4 fruit fly cellular contexts compared by ENCODE assay signal in the genomic region with DNA sequence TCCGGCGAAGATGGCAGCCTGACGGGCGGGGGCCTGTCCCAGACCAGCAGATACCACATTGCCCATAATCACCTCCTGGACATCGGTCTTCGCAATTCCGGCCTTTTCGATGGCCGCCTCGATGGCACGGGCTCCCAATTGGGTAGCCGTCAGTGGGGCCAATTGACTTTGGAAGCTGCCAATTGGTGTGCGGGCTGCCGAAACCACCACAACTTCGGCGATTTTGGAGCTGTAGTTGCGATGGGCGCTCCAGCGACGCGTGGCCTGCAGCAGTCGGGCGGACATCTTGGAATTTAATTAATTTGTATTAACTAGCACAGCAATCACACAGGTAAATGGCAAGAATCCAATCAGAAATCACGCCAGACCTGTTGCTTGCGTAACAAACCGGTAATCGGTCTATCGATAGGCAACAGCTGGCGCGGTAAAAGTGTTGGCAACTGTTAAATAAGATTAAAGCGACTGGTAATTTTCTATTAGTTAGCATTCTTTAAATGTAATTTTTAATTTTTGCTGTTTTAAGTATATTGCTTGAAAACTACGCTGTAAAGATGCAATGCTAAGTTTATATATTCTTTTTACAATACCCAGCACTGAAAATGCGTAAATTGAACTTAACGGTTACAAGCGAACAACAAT.
A peak's percentile ranks its signal among the peaks of the same experiment; 100 is the strongest.
TF ChIP-seq lines count a peak whose summit lies in the region.

TSS of gene Acat1 (minus strand) at position 400 of the 639 bp plus-strand sequence.

TF ChIP-seq in whole organism, adult, 20 proteins besides CTCF, POLR2A, EP300 and RAD21 (continued from another document):
- TF ChIP-seq Mnt (GFP tag; optimal IDR thresholded peaks at IDR 0.05; lab: Kevin White, UChicago) (peak; percentile 66), CG5204 (GFP tag; optimal IDR thresholded peaks at IDR 0.05; lab: Kevin White, UChicago) (peak; percentile 44), tj (GFP tag; optimal IDR thresholded peaks at IDR 0.05; lab: Kevin White, UChicago) (peak; percentile 32), CG7101 (tag; optimal IDR thresholded peaks at IDR 0.05; lab: Kevin White, UChicago) (peak; percentile 84)
TF ChIP-seq in whole organism, adult: peak in this region for 17.

TF ChIP-seq in whole organism, embryonic, 481 proteins besides CTCF, POLR2A, EP300 and RAD21 (continued from another document and continues in another):
- TF ChIP-seq CG12659 (GFP tag; optimal IDR thresholded peaks at IDR 0.05; lab: Kevin White, UChicago) (peak; percentile 52), ind (GFP tag; optimal IDR thresholded peaks at IDR 0.05; lab: Kevin White, UChicago) (peak; percentile 56), Antp (GFP tag; optimal IDR thresholded peaks at IDR 0.05; lab: Kevin White, UChicago) (peak; percentile 5), hbn (GFP tag; IDR thresholded peaks at IDR 0.05; lab: Robert Waterston, UW; ENCODE audit: partially characterized antibody) (peak; percentile 18; the same call in 1 of the 2 replicates), toy (GFP tag; IDR thresholded peaks at IDR 0.05; lab: Robert Waterston, UW) (no peak), Chrac-16 (GFP tag; optimal IDR thresholded peaks at IDR 0.05; lab: Kevin White, UChicago) (peak; percentile 57), CG16813 (GFP tag; IDR thresholded peaks at IDR 0.05; lab: Robert Waterston, UW; ENCODE audit: partially characterized antibody) (no peak), kay (GFP tag; optimal IDR thresholded peaks at IDR 0.05; lab: Kevin White, UChicago) (peak; percentile 39), CG17328 (GFP tag; IDR thresholded peaks at IDR 0.05; lab: Robert Waterston, UW) (peak; percentile 62), HHEX (GFP tag; optimal IDR thresholded peaks at IDR 0.05; lab: Kevin White, UChicago) (peak; percentile 38), bab2 (GFP tag; optimal IDR thresholded peaks at IDR 0.05; lab: Kevin White, UChicago) (peak; percentile 35), Max (GFP tag; optimal IDR thresholded peaks at IDR 0.05; lab: Kevin White, UChicago) (peak; percentile 54), Ets65A (GFP tag; lab: Kevin White, UChicago) (peak; percentile 75), pho (GFP tag; optimal IDR thresholded peaks at IDR 0.05; lab: Kevin White, UChicago) (peak; percentile 40), CG10366 (GFP tag; IDR thresholded peaks at IDR 0.05; lab: Robert Waterston, UW) (peak; percentile 33; the same call in 1 of the 2 replicates), ttk (GFP tag; IDR thresholded peaks at IDR 0.05; lab: Robert Waterston, UW) (peak; percentile 24; the same call in 1 of the 2 replicates), klu (GFP tag; IDR thresholded peaks at IDR 0.05; lab: Robert Waterston, UW) (peak; percentile 32; the same call in 1 of the 2 replicates), dmrt11E (tag; optimal IDR thresholded peaks at IDR 0.05; lab: Kevin White, UChicago) (peak; percentile 51), ap (GFP tag; IDR thresholded peaks at IDR 0.05; lab: Robert Waterston, UW) (no peak), twi (tag; optimal IDR thresholded peaks at IDR 0.05; lab: Kevin White, UChicago) (no peak), corto (GFP tag; optimal IDR thresholded peaks at IDR 0.05; lab: Kevin White, UChicago) (peak; percentile 49), CG10565 (GFP tag; optimal IDR thresholded peaks at IDR 0.05; lab: Kevin White, UChicago) (no peak), caup (GFP tag; optimal IDR thresholded peaks at IDR 0.05; lab: Kevin White, UChicago; ENCODE audit: severe bottlenecking) (peak; percentile 65), knrl (GFP tag; IDR thresholded peaks at IDR 0.05; lab: Robert Waterston, UW; ENCODE audit: partially characterized antibody) (peak; percentile 35; the same call in 1 of the 3 replicates), zfh1 (GFP tag; IDR thresholded peaks at IDR 0.05; lab: Robert Waterston, UW) (peak; percentile 76), sna (GFP tag; IDR thresholded peaks at IDR 0.05; lab: Robert Waterston, UW; ENCODE audit: partially characterized antibody) (0 out of 2 replicates have a peak, but pooled peaks have one; percentile 29), CG4424 (GFP tag; optimal IDR thresholded peaks at IDR 0.05; lab: Kevin White, UChicago) (peak; percentile 52), CG13296 (GFP tag; optimal IDR thresholded peaks at IDR 0.05; lab: Kevin White, UChicago) (no peak), Dad (GFP tag; optimal IDR thresholded peaks at IDR 0.05; lab: Kevin White, UChicago) (peak; percentile 38), HLH3B (GFP tag; IDR thresholded peaks at IDR 0.05; lab: Robert Waterston, UW) (peak; percentile 48; the same call in 1 of the 2 replicates), BEAF-32 (GFP tag; optimal IDR thresholded peaks at IDR 0.05; lab: Kevin White, UChicago) (peak; percentile 57), CG9727 (GFP tag; optimal IDR thresholded peaks at IDR 0.05; lab: Kevin White, UChicago) (peak; percentile 59), Kr (GFP tag; optimal IDR thresholded peaks at IDR 0.05; lab: Kevin White, UChicago) (no peak), vvl (GFP tag; IDR thresholded peaks at IDR 0.05; lab: Robert Waterston, UW) (peak; percentile 83), CG5245 (GFP tag; optimal IDR thresholded peaks at IDR 0.05; lab: Kevin White, UChicago) (peak; percentile 29), Hr51 (GFP tag; optimal IDR thresholded peaks at IDR 0.05; lab: Kevin White, UChicago) (peak; percentile 46 to 72), Gsc (GFP tag; IDR thresholded peaks at IDR 0.05; lab: Robert Waterston, UW) (no peak)

TF ChIP-seq in whole organism, prepupa, 60 proteins besides CTCF, POLR2A, EP300 and RAD21 (continued from another document and continues in another):
- TF ChIP-seq fd85E (GFP tag; optimal IDR thresholded peaks at IDR 0.05; lab: Kevin White, UChicago) (peak; percentile 38), Sox15 (GFP tag; optimal IDR thresholded peaks at IDR 0.05; lab: Kevin White, UChicago) (peak; percentile 49), CG15336 (GFP tag; IDR thresholded peaks at IDR 0.05; lab: Robert Waterston, UW) (peak; percentile 65), spab (GFP tag; optimal IDR thresholded peaks at IDR 0.05; lab: Kevin White, UChicago) (no peak), achi (GFP tag; optimal IDR thresholded peaks at IDR 0.05; lab: Kevin White, UChicago) (peak; percentile 76), Smox (GFP tag; optimal IDR thresholded peaks at IDR 0.05; lab: Kevin White, UChicago) (peak; percentile 78), svp (GFP tag; lab: Kevin White, UChicago) (peak; percentile 85), pdm3 (GFP tag; optimal IDR thresholded peaks at IDR 0.05; lab: Kevin White, UChicago) (peak; percentile 86), Blimp-1 (GFP tag; optimal IDR thresholded peaks at IDR 0.05; lab: Kevin White, UChicago) (no peak), CG3919 (GFP tag; optimal IDR thresholded peaks at IDR 0.05; lab: Kevin White, UChicago) (peak; percentile 83), dsx (GFP tag; optimal IDR thresholded peaks at IDR 0.05; lab: Kevin White, UChicago; ENCODE audit: poor library complexity, severe bottlenecking) (no peak), CG6276 (GFP tag; optimal IDR thresholded peaks at IDR 0.05; lab: Kevin White, UChicago) (peak; percentile 1), CG6163 (GFP tag; IDR thresholded peaks at IDR 0.05; lab: Robert Waterston, UW) (peak; percentile 82), Met (GFP tag; optimal IDR thresholded peaks at IDR 0.05; lab: Kevin White, UChicago) (peak; percentile 84), CG11294 (GFP tag; IDR thresholded peaks at IDR 0.05; lab: Robert Waterston, UW) (no peak), fkh (GFP tag; optimal IDR thresholded peaks at IDR 0.05; lab: Kevin White, UChicago) (no peak), CG34406 (GFP tag; optimal IDR thresholded peaks at IDR 0.05; lab: Kevin White, UChicago) (peak; percentile 57), cyc (GFP tag; optimal IDR thresholded peaks at IDR 0.05; lab: Kevin White, UChicago) (peak; percentile 81), Sox14 (GFP tag; optimal IDR thresholded peaks at IDR 0.05; lab: Kevin White, UChicago) (peak; percentile 79), fd59A (GFP tag; optimal IDR thresholded peaks at IDR 0.05; lab: Kevin White, UChicago) (no peak), CG10669 (GFP tag; optimal IDR thresholded peaks at IDR 0.05; lab: Kevin White, UChicago) (peak; percentile 71), CG1621 (tag; optimal IDR thresholded peaks at IDR 0.05; lab: Kevin White, UChicago) (peak; percentile 50), CG6808 (GFP tag; optimal IDR thresholded peaks at IDR 0.05; lab: Kevin White, UChicago) (peak; percentile 23), CG16779 (tag; optimal IDR thresholded peaks at IDR 0.05; lab: Kevin White, UChicago) (no peak), CG6854 (GFP tag; optimal IDR thresholded peaks at IDR 0.05; lab: Kevin White, UChicago) (no peak), Ets96B (tag; optimal IDR thresholded peaks at IDR 0.05; lab: Kevin White, UChicago) (peak; percentile 60), Hr38 (GFP tag; optimal IDR thresholded peaks at IDR 0.05; lab: Kevin White, UChicago) (no peak), dac (GFP tag; optimal IDR thresholded peaks at IDR 0.05; lab: Kevin White, UChicago) (peak; percentile 25), eg (GFP tag; IDR thresholded peaks at IDR 0.05; lab: Robert Waterston, UW) (peak; percentile 81), Gug (GFP tag; IDR thresholded peaks at IDR 0.05; lab: Robert Waterston, UW) (peak; percentile 36), CG8119 (GFP tag; IDR thresholded peaks at IDR 0.05; lab: Robert Waterston, UW) (peak; percentile 39; the same call in 2 of the 3 replicates), Hr39 (GFP tag; optimal IDR thresholded peaks at IDR 0.05; lab: Kevin White, UChicago) (peak; percentile 80), CG7368 (GFP tag; optimal IDR thresholded peaks at IDR 0.05; lab: Kevin White, UChicago) (peak; percentile 72), CG4318 (GFP tag; optimal IDR thresholded peaks at IDR 0.05; lab: Kevin White, UChicago) (peak; percentile 19), vri (GFP tag; optimal IDR thresholded peaks at IDR 0.05; lab: Kevin White, UChicago) (peak; percentile 94), lz (GFP tag; optimal IDR thresholded peaks at IDR 0.05; lab: Kevin White, UChicago) (peak; percentile 86), topi (GFP tag; optimal IDR thresholded peaks at IDR 0.05; lab: Kevin White, UChicago) (peak; percentile 84), CG11902 (GFP tag; optimal IDR thresholded peaks at IDR 0.05; lab: Kevin White, UChicago) (peak; percentile 40), net (GFP tag; optimal IDR thresholded peaks at IDR 0.05; lab: Kevin White, UChicago) (peak; percentile 78), CG9139 (GFP tag; optimal IDR thresholded peaks at IDR 0.05; lab: Kevin White, UChicago) (peak; percentile 14), CG8319 (GFP tag; optimal IDR thresholded peaks at IDR 0.05; lab: Kevin White, UChicago) (peak; percentile 74), CG8632 (GFP tag; optimal IDR thresholded peaks at IDR 0.05; lab: Kevin White, UChicago) (peak; percentile 65)

TF ChIP-seq in whole organism, wandering third instar larva, 38 proteins besides CTCF, POLR2A, EP300 and RAD21 (continued from another document):
- TF ChIP-seq Hr78 (GFP tag; optimal IDR thresholded peaks at IDR 0.05; lab: Kevin White, UChicago) (no peak), HLH106 (tag; optimal IDR thresholded peaks at IDR 0.05; lab: Kevin White, UChicago) (peak; percentile 69), Mio (GFP tag; optimal IDR thresholded peaks at IDR 0.05; lab: Kevin White, UChicago) (peak; percentile 19), psq (GFP tag; optimal IDR thresholded peaks at IDR 0.05; lab: Kevin White, UChicago) (peak; percentile 80), Rel (GFP tag; optimal IDR thresholded peaks at IDR 0.05; lab: Kevin White, UChicago) (no peak), Rel (tag; optimal IDR thresholded peaks at IDR 0.05; lab: Kevin White, UChicago) (no peak), fru (GFP tag; optimal IDR thresholded peaks at IDR 0.05; lab: Kevin White, UChicago) (peak; percentile 87), ey (GFP tag; optimal IDR thresholded peaks at IDR 0.05; lab: Kevin White, UChicago) (peak; percentile 83), pan (optimal IDR thresholded peaks at IDR 0.05; lab: Kevin White, UChicago) (no peak), Myc (optimal IDR thresholded peaks at IDR 0.05; lab: Kevin White, UChicago) (no peak), CG32264 (GFP tag; optimal IDR thresholded peaks at IDR 0.05; lab: Kevin White, UChicago) (peak; percentile 59), Abd-B (GFP tag; optimal IDR thresholded peaks at IDR 0.05; lab: Kevin White, UChicago) (no peak), sage (GFP tag; optimal IDR thresholded peaks at IDR 0.05; lab: Kevin White, UChicago) (peak; percentile 77), brk (GFP tag; optimal IDR thresholded peaks at IDR 0.05; lab: Kevin White, UChicago) (no peak), dl (GFP tag; optimal IDR thresholded peaks at IDR 0.05; lab: Kevin White, UChicago; ENCODE audit: insufficient read depth in 1 of 2, partially characterized antibody in 2 of 2) (no peak), foxo (GFP tag; optimal IDR thresholded peaks at IDR 0.05; lab: Kevin White, UChicago) (peak in 1 of 2 experiments; percentile 90), Vsx2 (GFP tag; optimal IDR thresholded peaks at IDR 0.05; lab: Kevin White, UChicago; ENCODE audit: partially characterized antibody) (no peak), tai (GFP tag; optimal IDR thresholded peaks at IDR 0.05; lab: Kevin White, UChicago) (no peak), dsf (GFP tag; optimal IDR thresholded peaks at IDR 0.05; lab: Kevin White, UChicago; ENCODE audit: borderline replicate concordance) (peak; percentile 58)
TF ChIP-seq in whole organism, wandering third instar larva: peak in this region for 22.
